Worm (Caenorhabditis elegans): Measurements from ENCODE around the gene F26G1.9.
A peak's percentile ranks its signal among the peaks of the same experiment; 100 is the strongest.

Gene F26G1.9

DNA sequence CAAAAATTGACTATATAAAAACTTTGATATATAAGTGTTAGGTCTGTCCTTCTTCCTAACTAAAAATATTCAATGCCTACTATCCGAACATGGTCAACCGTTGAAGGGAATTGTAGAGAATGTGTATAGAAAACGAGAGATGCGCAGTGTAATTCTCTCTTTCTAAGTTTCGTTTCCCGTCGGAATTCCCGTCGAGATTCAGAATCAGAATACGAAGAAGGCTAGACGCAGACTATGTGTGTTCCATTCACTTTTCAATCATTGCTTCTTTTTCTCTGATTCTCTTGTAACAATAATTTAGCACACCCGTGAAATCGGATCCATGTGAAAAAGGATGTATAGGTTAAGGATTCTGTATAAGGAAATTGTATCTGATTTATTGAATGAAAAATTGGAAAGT lies 39.3 kb downstream of the F26G1.9 start:
- TF ChIP-seq egl-27 (tag; optimal IDR thresholded peaks at IDR 0.05) (no peak), lin-15B (tag; optimal IDR thresholded peaks at IDR 0.05) (no peak), F16B12.6 (tag; optimal IDR thresholded peaks at IDR 0.05) (no peak), blmp-1 (tag; optimal IDR thresholded peaks at IDR 0.05) (peak; percentile 100), hlh-4 (tag; optimal IDR thresholded peaks at IDR 0.05) (no peak), mab-9 (GFP tag; IDR thresholded peaks at IDR 0.05) (no peak), xbp-1 (tag; optimal IDR thresholded peaks at IDR 0.05) (no peak), hpl-2 (GFP tag; optimal IDR thresholded peaks at IDR 0.05) (no peak), lin-14 (GFP tag; optimal IDR thresholded peaks at IDR 0.05) (peak; percentile 65), elt-2 (tag; optimal IDR thresholded peaks at IDR 0.05) (no peak), fkh-10 (GFP tag; optimal IDR thresholded peaks at IDR 0.05) (no peak), lsy-2 (tag; optimal IDR thresholded peaks at IDR 0.05) (peak in 1 of 2 experiments; percentile 11), alr-1 (tag; optimal IDR thresholded peaks at IDR 0.05; ENCODE audit: borderline replicate concordance) (no peak), dpl-1 (GFP tag; optimal IDR thresholded peaks at IDR 0.05) (no peak), nhr-85 (tag) (peak; percentile 54), ceh-82 (tag; optimal IDR thresholded peaks at IDR 0.05) (no peak)

DNA sequence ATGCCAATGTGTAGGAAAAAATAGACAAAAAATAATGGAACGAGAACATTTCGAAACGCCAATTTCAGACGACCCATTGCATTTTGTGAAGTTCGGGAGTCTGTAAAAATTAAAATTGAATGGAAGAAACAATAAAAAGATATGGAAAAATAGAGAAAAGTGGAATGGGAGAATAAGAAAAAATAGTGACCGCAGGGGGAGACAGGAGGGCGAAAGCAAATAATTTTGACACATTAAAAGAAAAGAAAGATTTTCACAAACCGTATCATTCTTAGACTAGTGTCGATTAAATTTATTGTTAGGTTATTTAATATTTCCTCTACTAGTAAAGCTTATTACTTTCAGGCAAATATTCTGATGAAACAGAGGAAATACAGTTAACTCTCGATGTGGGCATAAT lies 39.9 kb downstream of the F26G1.9 start, which contains the start of gene F41C3.11:
Gene F41C3.11 (minus strand): TSS at position 101 of the 400 bp plus-strand sequence.
- TF ChIP-seq blmp-1 (tag; optimal IDR thresholded peaks at IDR 0.05): peak; percentile 25
- TF ChIP-seq isw-1 (GFP tag; IDR thresholded peaks at IDR 0.05): no peak

DNA sequence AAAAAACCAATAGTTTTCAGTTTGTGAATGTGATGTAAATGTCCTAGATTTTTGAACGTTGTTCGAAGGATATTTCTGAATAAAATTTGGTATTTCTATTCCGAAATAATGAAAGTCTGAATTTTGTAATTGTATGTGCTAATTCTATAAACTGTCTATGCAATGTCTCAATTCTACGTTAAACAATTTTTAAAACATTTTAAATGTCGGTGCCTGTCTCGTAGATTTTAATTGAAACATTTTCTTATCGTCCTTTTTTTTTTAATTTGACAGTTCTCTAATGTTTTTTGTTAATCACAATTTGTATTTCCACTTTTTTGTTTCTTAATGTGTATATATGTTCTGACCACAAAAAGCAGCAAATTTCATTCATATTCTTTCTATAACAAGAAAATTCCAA lies 44.1 kb downstream of the F26G1.9 start, which contains the start of gene F41C3.7:
Gene F41C3.7 (plus strand): TSS at position 301 of the 400 bp plus-strand sequence.
- TF ChIP-seq unc-30 (tag; optimal IDR thresholded peaks at IDR 0.05): no peak
- TF ChIP-seq unc-86 (tag; optimal IDR thresholded peaks at IDR 0.05): no peak
- TF ChIP-seq nhr-11 (tag; optimal IDR thresholded peaks at IDR 0.05): no peak

DNA sequence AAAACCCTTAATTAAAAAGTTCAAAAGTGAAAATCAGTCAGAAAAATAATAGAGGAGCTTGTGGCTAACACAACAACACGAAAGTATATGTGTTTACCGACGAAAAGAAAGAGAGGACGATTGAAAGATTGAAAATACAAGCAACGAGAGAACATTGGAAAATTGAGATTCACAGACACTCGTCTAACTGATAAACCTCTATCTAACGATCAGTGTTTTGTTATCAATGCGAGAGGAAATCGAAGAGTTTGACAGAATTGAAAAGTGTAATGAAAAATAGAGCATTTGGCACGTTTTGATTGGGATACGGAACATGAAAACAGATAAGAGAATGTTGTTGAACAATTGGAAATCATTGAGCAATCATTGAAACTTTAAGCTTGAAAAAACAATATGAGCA lies 45.1 kb downstream of the F26G1.9 start:
- TF ChIP-seq tlp-1 (tag; optimal IDR thresholded peaks at IDR 0.05) (no peak), efl-1 (optimal IDR thresholded peaks at IDR 0.05) (peak in 1 of 2 experiments; percentile 7), efl-1 (GFP tag; optimal IDR thresholded peaks at IDR 0.05 in 1 of 2) (peak in 1 of 2 experiments; percentile 85), fkh-8 (tag; optimal IDR thresholded peaks at IDR 0.05) (no peak), lin-14 (GFP tag; optimal IDR thresholded peaks at IDR 0.05) (peak; percentile 82), pqm-1 (tag; optimal IDR thresholded peaks at IDR 0.05) (peak; percentile 35), sup-37 (GFP tag; optimal IDR thresholded peaks at IDR 0.05) (no peak), snu-23 (GFP tag; optimal IDR thresholded peaks at IDR 0.05) (peak; percentile 33), aha-1 (tag; optimal IDR thresholded peaks at IDR 0.05) (no peak), C34B4.2 (tag; optimal IDR thresholded peaks at IDR 0.05) (no peak), ama-1 (optimal IDR thresholded peaks at IDR 0.05) (no peak), mef-2 (tag; optimal IDR thresholded peaks at IDR 0.05) (no peak), elt-3 (tag; optimal IDR thresholded peaks at IDR 0.05) (peak in 4 of 6 experiments; percentile 4 to 71 (median 39)), zag-1 (tag; optimal IDR thresholded peaks at IDR 0.05) (no peak), fos-1 (tag; optimal IDR thresholded peaks at IDR 0.05) (no peak), lin-35 (GFP tag; optimal IDR thresholded peaks at IDR 0.05) (peak in 1 of 2 experiments; percentile 51), Y116A8C.19 (tag; optimal IDR thresholded peaks at IDR 0.05; ENCODE audit: borderline replicate concordance) (no peak), lsy-2 (tag; optimal IDR thresholded peaks at IDR 0.05) (peak in 1 of 2 experiments; percentile 38), ceh-88 (GFP tag; IDR thresholded peaks at IDR 0.05) (no peak), elt-2 (tag; optimal IDR thresholded peaks at IDR 0.05) (peak; percentile 97), rnt-1 (tag; optimal IDR thresholded peaks at IDR 0.05) (peak; percentile 44), ceh-8 (GFP tag; optimal IDR thresholded peaks at IDR 0.05) (no peak), nhr-20 (tag; optimal IDR thresholded peaks at IDR 0.05) (peak; percentile 29), nhr-71 (tag; optimal IDR thresholded peaks at IDR 0.05) (peak; percentile 55), tbx-2 (tag; optimal IDR thresholded peaks at IDR 0.05) (no peak), mep-1 (tag; optimal IDR thresholded peaks at IDR 0.05) (peak; percentile 3), blmp-1 (tag; optimal IDR thresholded peaks at IDR 0.05) (peak; percentile 12)
